Fruit fly (Drosophila melanogaster) Kc167 (cell line): ENCODE measurements around the gene G9a.

Source experiments
- h ChIP-seq: fragments of >200 bp; optimal IDR thresholded peaks from 3 replicates; lab custom pipeline; 2018; ENCODE audit warnings: missing external identifiers
- psq ChIP-seq: fragments of >200 bp; optimal IDR thresholded peaks from 2 replicates; lab custom pipeline; 2017; ENCODE audit warnings: missing external identifiers

- TF ChIP-seq psq (lab: Kevin White, UChicago) (no peak), h (lab: Kevin White, UChicago) (no peak)
Measured at dm6 chrX:276065-276464, 30.3 kb downstream of the G9a start.
